Worm (Caenorhabditis elegans) whole organism, mixed stage, embryonic: ENCODE results near the gene H18N23.2.

Experiments used
- M03D4.4 ChIP-seq: sonication (generic microtip); optimal IDR thresholded peaks from 2 replicates; lab custom pipeline; 2017; ENCODE audit warnings: mild to moderate bottlenecking, missing genetic modification characterization, missing compliant biosample characterization
- bed-3 ChIP-seq: fragments of 200-800 bp; sonication (Bioruptor generic); optimal IDR thresholded peaks from 3 replicates; lab custom pipeline; 2018; ENCODE audit warnings: mild to moderate bottlenecking, missing genetic modification characterization, moderate library complexity, missing compliant biosample characterization
- blmp-1 ChIP-seq: fragments of 150-350 bp; optimal IDR thresholded peaks from 2 replicates; lab custom pipeline; 2014; ENCODE audit warnings: missing biosample characterization, missing genetic modification characterization
- ceh-83 ChIP-seq: fragments of 200-800 bp; sonication (Bioruptor generic); optimal IDR thresholded peaks from 2 replicates; lab custom pipeline; 2018; ENCODE audit warnings: mild to moderate bottlenecking, missing genetic modification characterization, missing compliant biosample characterization
- ces-1 ChIP-seq: fragments of 150-350 bp; optimal IDR thresholded peaks from 2 replicates; lab custom pipeline; 2014; ENCODE audit warnings: missing biosample characterization, missing genetic modification reagents, missing genetic modification characterization
- cnd-1 ChIP-seq: fragments of 200-800 bp; sonication (Bioruptor generic); optimal IDR thresholded peaks from 2 replicates; lab custom pipeline; 2018; ENCODE audit warnings: mild to moderate bottlenecking, missing genetic modification characterization, missing compliant biosample characterization
- drap-1 ChIP-seq: fragments of 200-800 bp; sonication (Bioruptor generic); optimal IDR thresholded peaks from 3 replicates; lab custom pipeline; 2018; ENCODE audit warnings: mild to moderate bottlenecking, missing genetic modification characterization, missing compliant biosample characterization
- elt-1 ChIP-seq: sonication (generic microtip); optimal IDR thresholded peaks from 2 replicates; lab custom pipeline; 2017; ENCODE audit warnings: missing genetic modification characterization, mild to moderate bottlenecking, missing compliant biosample characterization, antibody characterized with exemption, moderate library complexity, borderline replicate concordance; ENCODE audit not compliant: insufficient read depth
- elt-3 ChIP-seq: fragments of 150-350 bp; optimal IDR thresholded peaks from 2 replicates; lab custom pipeline; 2014; ENCODE audit warnings: missing biosample characterization, missing genetic modification characterization
- flh-1 ChIP-seq: fragments of 200-800 bp; sonication (Bioruptor generic); optimal IDR thresholded peaks from 2 replicates; lab custom pipeline; 2018; ENCODE audit warnings: mild to moderate bottlenecking, missing genetic modification characterization, moderate library complexity, missing compliant biosample characterization
- hlh-1 ChIP-seq: fragments of 150-350 bp; optimal IDR thresholded peaks from 2 replicates; lab custom pipeline; 2014; ENCODE audit warnings: missing biosample characterization, missing genetic modification reagents, missing genetic modification characterization
- lin-32 ChIP-seq: fragments of 200-800 bp; sonication (Bioruptor generic); optimal IDR thresholded peaks from 2 replicates; lab custom pipeline; 2018; ENCODE audit warnings: mild to moderate bottlenecking, missing genetic modification characterization, missing compliant biosample characterization
- lsy-2 ChIP-seq: fragments of 150-350 bp; optimal IDR thresholded peaks from 2 replicates; lab custom pipeline; 2014; ENCODE audit warnings: missing biosample characterization, missing genetic modification characterization
- mab-5 ChIP-seq: fragments of 150-350 bp; optimal IDR thresholded peaks from 2 replicates; lab custom pipeline; 2014; ENCODE audit warnings: missing biosample characterization, missing genetic modification characterization
- mep-1 ChIP-seq: fragments of 150-350 bp; optimal IDR thresholded peaks from 2 replicates; lab custom pipeline; 2017; ENCODE audit warnings: missing biosample characterization, missing genetic modification reagents, missing genetic modification characterization, inconsistent platforms
- mls-2 ChIP-seq: sonication (generic microtip); optimal IDR thresholded peaks from 2 replicates; lab custom pipeline; 2016; ENCODE audit warnings: mild to moderate bottlenecking, missing genetic modification characterization, moderate library complexity, missing compliant biosample characterization
- nhr-12 ChIP-seq: fragments of 150-350 bp; optimal IDR thresholded peaks from 2 replicates; lab custom pipeline; 2014; ENCODE audit warnings: missing biosample characterization, missing genetic modification characterization
- nhr-2 ChIP-seq: fragments of 150-350 bp; optimal IDR thresholded peaks from 2 replicates; lab custom pipeline; 2014; ENCODE audit warnings: missing biosample characterization, missing genetic modification characterization
- nhr-237 ChIP-seq: fragments of 150-350 bp; optimal IDR thresholded peaks from 2 replicates; lab custom pipeline; 2014; ENCODE audit warnings: missing biosample characterization, missing genetic modification characterization
- nhr-28 ChIP-seq: fragments of 150-350 bp; optimal IDR thresholded peaks from 2 replicates; lab custom pipeline; 2014; ENCODE audit warnings: missing biosample characterization, missing genetic modification characterization
- pha-4 ChIP-seq: fragments of 150-350 bp; optimal IDR thresholded peaks from 2 replicates; lab custom pipeline; 2018; ENCODE audit warnings: missing biosample characterization, missing genetic modification reagents, missing genetic modification characterization
- sem-2 ChIP-seq: fragments of 200-800 bp; sonication (Bioruptor generic); optimal IDR thresholded peaks from 2 replicates; lab custom pipeline; 2018; ENCODE audit warnings: mild to moderate bottlenecking, missing genetic modification characterization, missing compliant biosample characterization
- snpc-4 ChIP-seq: fragments of 150-350 bp; optimal IDR thresholded peaks from 2 replicates; lab custom pipeline; 2014; ENCODE audit warnings: missing biosample characterization, missing genetic modification characterization
- sptf-1 ChIP-seq: sonication (generic microtip); optimal IDR thresholded peaks from 2 replicates; lab custom pipeline; 2017; ENCODE audit warnings: mild to moderate bottlenecking, missing genetic modification characterization, moderate library complexity, missing compliant biosample characterization
- tbx-8 ChIP-seq: fragments of 200-800 bp; sonication (Bioruptor generic); optimal IDR thresholded peaks from 2 replicates; lab custom pipeline; 2018; ENCODE audit warnings: mild to moderate bottlenecking, missing genetic modification characterization, moderate library complexity, missing compliant biosample characterization
- unc-120 ChIP-seq: sonication (generic microtip); optimal IDR thresholded peaks from 2 replicates; lab custom pipeline; 2017; ENCODE audit warnings: missing genetic modification characterization, missing compliant biosample characterization; ENCODE audit not compliant: poor library complexity, severe bottlenecking
- unc-39 ChIP-seq: fragments of 150-350 bp; optimal IDR thresholded peaks from 2 replicates; lab custom pipeline; 2014; ENCODE audit warnings: missing biosample characterization, missing genetic modification characterization
- unc-62 ChIP-seq: fragments of 150-350 bp; optimal IDR thresholded peaks from 2 replicates; lab custom pipeline; 2014; ENCODE audit warnings: missing biosample characterization, missing genetic modification reagents, missing genetic modification characterization
- zip-8 ChIP-seq: fragments of 150-350 bp; optimal IDR thresholded peaks from 2 replicates; lab custom pipeline; 2014; ENCODE audit warnings: missing biosample characterization, missing genetic modification characterization
- ztf-11 ChIP-seq: fragments of 150-350 bp; optimal IDR thresholded peaks from 2 replicates; lab custom pipeline; 2014; ENCODE audit warnings: missing biosample characterization, missing genetic modification characterization

Gene H18N23.2

DNA sequence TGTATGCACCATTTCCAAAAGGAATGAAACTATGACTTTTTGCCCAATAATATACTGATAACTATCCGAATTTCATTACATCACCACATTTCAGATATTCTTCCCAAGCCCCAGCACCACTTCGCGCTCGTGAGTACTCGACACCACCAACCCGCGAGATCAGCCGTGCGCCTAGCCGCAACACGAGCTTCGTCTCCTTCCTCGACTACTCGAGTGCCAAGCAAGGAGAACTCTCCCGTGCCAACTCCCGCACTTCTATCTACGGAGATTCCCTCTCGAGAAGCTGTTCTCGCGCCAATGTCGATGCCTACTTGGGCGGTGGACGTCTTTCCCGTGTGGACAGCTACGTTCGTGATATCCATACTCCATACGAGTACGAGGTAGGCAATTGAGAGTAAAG is 36.0 kb upstream of the H18N23.2 start:
- TF ChIP-seq mab-5 (tag; lab: Kevin White, UChicago): no peak
- TF ChIP-seq M03D4.4 (tag; lab: Kevin White, UChicago): no peak
- TF ChIP-seq flh-1 (GFP tag; lab: Kevin White, UChicago): no peak
- TF ChIP-seq cnd-1: no peak
- TF ChIP-seq tbx-8: no peak
- no peak for TF ChIP-seq zip-8 (tag; lab: Kevin White, UChicago)
- no peak for TF ChIP-seq mls-2 (tag; lab: Kevin White, UChicago)
- no peak for TF ChIP-seq unc-62 (GFP tag; lab: Kevin White, UChicago)
- TF ChIP-seq pha-4: no peak
- TF ChIP-seq mep-1 (tag; lab: Kevin White, UChicago): no peak
- no peak for TF ChIP-seq lsy-2
- no peak for TF ChIP-seq ceh-83 (GFP tag; lab: Kevin White, UChicago)
- TF ChIP-seq nhr-2: no peak
- TF ChIP-seq elt-3: no peak
- no peak for TF ChIP-seq elt-1
- no peak for TF ChIP-seq ztf-11
- TF ChIP-seq snpc-4 (tag; lab: Kevin White, UChicago): no peak
- TF ChIP-seq nhr-12 (tag; lab: Kevin White, UChicago): no peak
- TF ChIP-seq ces-1 (GFP tag; lab: Kevin White, UChicago): no peak

DNA sequence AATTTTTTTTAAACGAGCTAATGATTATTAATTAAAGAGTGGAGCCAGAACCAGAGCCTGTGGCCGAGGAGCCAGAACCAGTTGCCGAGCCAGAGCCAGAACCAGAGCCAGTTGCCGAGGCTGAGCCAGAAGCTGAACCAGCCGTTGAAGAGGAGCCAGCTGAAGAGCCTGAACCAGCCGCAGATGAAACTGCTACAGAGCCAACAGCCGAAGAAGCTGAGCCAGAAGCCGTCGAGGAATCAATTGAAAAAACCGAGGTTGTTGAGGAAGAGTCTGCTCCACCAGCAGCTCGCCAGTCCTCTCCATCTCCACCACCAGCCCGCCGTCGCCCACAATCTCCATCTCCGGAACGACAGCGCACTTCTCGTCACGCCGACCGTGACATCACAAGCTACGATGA is 35.1 kb upstream of the H18N23.2 start:
- TF ChIP-seq ces-1 (GFP tag; lab: Kevin White, UChicago) (no peak), nhr-2 (no peak), drap-1 (no peak), lin-32 (GFP tag; lab: Kevin White, UChicago) (no peak), tbx-8 (no peak), sptf-1 (tag; lab: Kevin White, UChicago) (no peak), ceh-83 (GFP tag; lab: Kevin White, UChicago) (no peak), elt-3 (no peak), snpc-4 (tag; lab: Kevin White, UChicago) (no peak), pha-4 (no peak), bed-3 (no peak), M03D4.4 (tag; lab: Kevin White, UChicago) (no peak)
- TF ChIP-seq, all 35 proteins: peak for 0

DNA sequence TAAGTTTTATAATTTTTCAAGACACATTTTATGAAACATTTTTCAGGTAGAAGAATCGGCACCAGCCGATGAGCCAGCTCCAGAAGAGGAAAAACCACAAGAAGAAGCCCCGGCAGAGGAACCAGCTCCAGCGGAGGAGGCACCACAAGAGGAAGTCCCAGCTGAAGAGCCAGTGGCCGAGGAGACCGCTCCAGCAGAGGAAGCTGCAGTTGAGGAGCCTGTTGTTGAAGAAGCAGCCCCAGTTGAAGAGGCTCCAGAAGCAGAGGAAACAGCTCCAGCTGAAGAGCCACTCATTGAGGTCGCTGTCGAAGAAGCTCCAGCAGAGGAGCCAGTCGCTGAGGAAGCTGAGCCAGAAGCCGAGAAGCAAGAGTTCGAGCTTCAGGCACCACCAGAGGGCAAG is 33.6 kb upstream of the H18N23.2 start:
- TF ChIP-seq sptf-1 (tag; lab: Kevin White, UChicago) (no peak), unc-120 (tag; lab: Kevin White, UChicago) (no peak), elt-1 (no peak), mab-5 (tag; lab: Kevin White, UChicago) (no peak), nhr-12 (tag; lab: Kevin White, UChicago) (no peak)

DNA sequence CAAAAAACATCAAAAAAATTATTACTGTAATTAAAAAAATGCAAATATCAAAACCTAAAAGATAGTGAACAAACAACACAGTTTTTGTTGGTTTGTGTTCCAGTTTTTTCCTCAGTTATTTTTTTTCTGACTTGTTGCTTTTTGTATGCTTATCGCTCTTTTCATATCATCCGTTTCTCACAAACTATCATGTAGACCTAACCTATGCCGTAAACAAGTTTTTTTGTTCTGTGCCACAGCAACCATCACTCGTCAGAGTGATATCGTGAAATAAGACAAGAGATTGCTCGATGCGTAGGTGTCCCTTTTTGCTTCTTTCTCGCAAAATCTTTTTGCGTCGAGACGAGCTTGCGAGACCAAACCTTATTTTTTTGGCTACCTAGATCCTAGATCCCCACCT is 31.6 kb upstream of the H18N23.2 start:
- no peak for TF ChIP-seq sem-2 (GFP tag; lab: Kevin White, UChicago)
- no peak for TF ChIP-seq nhr-12 (tag; lab: Kevin White, UChicago)
- TF ChIP-seq mab-5 (tag; lab: Kevin White, UChicago): no peak
- TF ChIP-seq mep-1 (tag; lab: Kevin White, UChicago): no peak
- no peak for TF ChIP-seq ces-1 (GFP tag; lab: Kevin White, UChicago)
- no peak for TF ChIP-seq unc-39
- no peak for TF ChIP-seq ztf-11
- TF ChIP-seq elt-1: no peak
- TF ChIP-seq nhr-237: no peak

DNA sequence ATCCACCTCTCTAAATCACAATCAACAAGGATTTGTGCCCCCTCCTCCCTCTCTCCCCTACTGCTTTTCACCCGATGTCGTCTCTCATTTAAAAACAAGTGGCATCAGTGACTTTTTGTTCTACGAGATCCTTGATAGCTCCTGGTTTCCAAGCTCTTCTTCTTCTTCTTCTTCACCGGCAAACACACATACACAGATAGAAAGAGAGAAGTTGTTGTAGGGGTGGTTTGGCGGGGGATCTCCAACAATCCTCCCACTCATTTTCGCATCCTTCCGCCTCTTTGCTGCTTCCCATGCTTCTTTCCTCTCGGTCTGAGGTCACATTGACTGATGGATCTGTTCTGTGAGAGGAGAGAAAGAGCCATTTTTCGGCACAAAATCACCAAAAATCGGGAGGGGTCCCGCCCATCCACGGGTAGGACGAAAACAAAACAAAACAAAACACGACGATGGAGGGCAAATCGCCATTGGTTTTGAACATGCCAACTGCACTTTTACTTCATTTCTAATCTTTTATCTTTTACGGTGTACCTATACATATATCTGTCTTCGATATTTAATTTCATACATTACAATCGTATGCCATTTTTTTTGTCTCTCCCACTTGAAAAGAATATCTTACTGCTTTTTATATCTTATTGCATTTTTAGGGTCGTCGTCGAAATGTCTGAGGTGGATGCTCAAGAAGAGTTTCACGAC is 29.9 kb upstream of the H18N23.2 start, which contains the start of gene T23E7.2:
T23E7.2 (plus strand) TSS at position 649 of the 699 bp plus-strand sequence.
- peak; percentile 56 for TF ChIP-seq unc-120 (tag; lab: Kevin White, UChicago)
- peak; percentile 42 for TF ChIP-seq hlh-1
- TF ChIP-seq unc-62 (GFP tag; lab: Kevin White, UChicago): peak; percentile 12
- no peak for TF ChIP-seq nhr-12 (tag; lab: Kevin White, UChicago)

DNA sequence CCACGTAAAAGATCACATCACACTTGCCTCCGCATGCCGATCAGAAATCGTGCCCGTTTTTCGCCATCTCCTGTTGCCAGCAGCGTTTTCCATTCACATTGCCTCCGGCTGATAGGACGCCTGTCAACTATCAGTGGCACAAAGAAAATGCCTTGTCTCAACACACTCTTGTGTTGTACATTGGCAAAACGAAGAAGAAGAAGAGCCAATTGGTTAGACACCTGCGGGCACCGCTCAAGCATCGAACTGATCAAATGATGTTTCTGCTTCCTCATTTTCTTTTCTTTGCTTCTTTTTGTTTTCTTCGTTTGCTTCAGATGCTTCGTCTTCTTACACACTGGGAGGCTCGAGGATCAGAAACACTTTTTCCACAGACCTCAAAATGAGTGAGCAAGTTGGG is 26.6 kb upstream of the H18N23.2 start:
- TF ChIP-seq unc-62 (GFP tag; lab: Kevin White, UChicago) (peak; percentile 60), hlh-1 (peak; percentile 68), unc-120 (tag; lab: Kevin White, UChicago) (peak; percentile 69), nhr-28 (no peak), blmp-1 (tag; lab: Kevin White, UChicago) (no peak), nhr-237 (no peak)
